Worm (Caenorhabditis elegans) whole organism, L4/young adult: ENCODE results near the gene hcp-3.

ENCODE experiments used
- W03F9.2 ChIP-seq: fragments of 150-350 bp; optimal IDR thresholded peaks from 2 replicates; lab custom pipeline; 2014; ENCODE audit warnings: missing biosample characterization, missing genetic modification characterization
- dao-5 ChIP-seq: sonication (generic microtip); optimal IDR thresholded peaks from 2 replicates; lab custom pipeline; 2016; ENCODE audit warnings: missing genotype, missing genetic modification characterization, moderate library complexity, missing compliant biosample characterization
- him-1 ChIP-seq: sonication (generic microtip); optimal IDR thresholded peaks from 2 replicates; lab custom pipeline; 2016; ENCODE audit warnings: missing genotype, missing genetic modification reagents, missing genetic modification characterization, missing compliant biosample characterization

DNA sequence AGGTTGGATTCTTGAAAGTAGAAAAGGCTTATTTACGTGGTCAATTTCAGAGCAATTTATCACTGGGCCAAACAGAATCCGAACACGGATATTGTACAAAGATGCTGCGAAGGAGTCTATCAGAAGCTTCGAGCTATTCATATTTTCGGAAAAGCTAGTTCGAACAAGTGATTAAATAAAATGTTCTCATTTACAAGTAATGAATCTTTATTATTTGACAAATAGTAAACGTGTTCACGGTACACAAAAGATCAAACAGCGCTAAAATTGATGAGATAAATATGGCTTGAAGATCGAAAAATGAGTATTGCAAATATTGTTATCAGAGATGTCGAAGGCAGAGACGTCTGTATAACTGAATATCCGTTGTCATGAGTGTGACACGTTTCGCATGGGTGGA, 1.2 kb downstream of the hcp-3 start:
- TF ChIP-seq him-1 (no peak), W03F9.2 (tag; lab: Kevin White, UChicago) (no peak), dao-5 (tag; lab: Kevin White, UChicago) (no peak)
